Worm (Caenorhabditis elegans): ENCODE measurements around the gene C44H4.8.

- no peak for TF ChIP-seq ceh-6 (GFP tag; optimal IDR thresholded peaks at IDR 0.05)
- no peak for TF ChIP-seq fkh-10 (GFP tag; optimal IDR thresholded peaks at IDR 0.05)
- TF ChIP-seq sdc-2 (tag; optimal IDR thresholded peaks at IDR 0.05): no peak
- no peak for TF ChIP-seq ceh-9 (tag; optimal IDR thresholded peaks at IDR 0.05)
- TF ChIP-seq unc-55 (GFP tag; optimal IDR thresholded peaks at IDR 0.05): no peak
- no peak for TF ChIP-seq ets-4 (tag; optimal IDR thresholded peaks at IDR 0.05)
- TF ChIP-seq ceh-48 (tag; optimal IDR thresholded peaks at IDR 0.05): no peak
- peak; percentile 35 for TF ChIP-seq nfya-1 (tag; optimal IDR thresholded peaks at IDR 0.05)
Measured at ce11 chrX:14639941-14640340, 45.0 kb downstream of the C44H4.8 start.
